Worm (Caenorhabditis elegans) whole organism, mixed stage, embryonic: ENCODE data around the gene Y53G8AM.6.

Experiments used
- elt-1 ChIP-seq: sonication (generic microtip); optimal IDR thresholded peaks from 2 replicates; lab custom pipeline; 2017; ENCODE audit warnings: missing genetic modification characterization, mild to moderate bottlenecking, missing compliant biosample characterization, antibody characterized with exemption, moderate library complexity, borderline replicate concordance; ENCODE audit not compliant: insufficient read depth
- lin-13 ChIP-seq: fragments of 150-350 bp; optimal IDR thresholded peaks from 2 replicates; lab custom pipeline; 2014; ENCODE audit warnings: missing biosample characterization, missing genetic modification characterization
- mep-1 ChIP-seq: fragments of 150-350 bp; optimal IDR thresholded peaks from 2 replicates; lab custom pipeline; 2017; ENCODE audit warnings: missing biosample characterization, missing genetic modification reagents, missing genetic modification characterization, inconsistent platforms
- nhr-28 ChIP-seq: fragments of 150-350 bp; optimal IDR thresholded peaks from 2 replicates; lab custom pipeline; 2014; ENCODE audit warnings: missing biosample characterization, missing genetic modification characterization
- nhr-76 ChIP-seq: sonication (generic microtip); optimal IDR thresholded peaks from 2 replicates; lab custom pipeline; 2017; ENCODE audit warnings: missing biosample characterization, missing genetic modification characterization
- sem-2 ChIP-seq: fragments of 200-800 bp; sonication (Bioruptor generic); optimal IDR thresholded peaks from 2 replicates; lab custom pipeline; 2018; ENCODE audit warnings: mild to moderate bottlenecking, missing genetic modification characterization, missing compliant biosample characterization
- snpc-4 ChIP-seq: fragments of 150-350 bp; optimal IDR thresholded peaks from 2 replicates; lab custom pipeline; 2014; ENCODE audit warnings: missing biosample characterization, missing genetic modification characterization
- unc-62 ChIP-seq: fragments of 150-350 bp; optimal IDR thresholded peaks from 2 replicates; lab custom pipeline; 2014; ENCODE audit warnings: missing biosample characterization, missing genetic modification reagents, missing genetic modification characterization

ce11 chrIII:3240893-3241292, 18.7 kb downstream of the Y53G8AM.6 start:
- TF ChIP-seq unc-62 (GFP tag; lab: Kevin White, UChicago), result no peak
- no peak for TF ChIP-seq snpc-4 (tag; lab: Kevin White, UChicago)
- TF ChIP-seq lin-13, result no peak
- no peak for TF ChIP-seq nhr-28 (tag; lab: Kevin White, UChicago)
- TF ChIP-seq mep-1 (tag; lab: Kevin White, UChicago), result no peak
- TF ChIP-seq elt-1 (tag; lab: Kevin White, UChicago), result no peak
- no peak for TF ChIP-seq nhr-76 (tag; lab: Kevin White, UChicago)
- no peak for TF ChIP-seq sem-2 (GFP tag; lab: Kevin White, UChicago)
